Worm (Caenorhabditis elegans) whole organism, L4 larva: ENCODE data around the gene str-177.

Source experiments
- F10B5.3 ChIP-seq: sonication (generic microtip); optimal IDR thresholded peaks from 2 replicates; lab custom pipeline; 2016; ENCODE audit warnings: mild to moderate bottlenecking, missing genetic modification characterization, missing compliant biosample characterization
- F26F4.8 ChIP-seq: fragments of 200-800 bp; sonication (Bioruptor generic); conservative IDR thresholded peaks from 2 replicates; pipeline ENCODE4 v1.3.6; 2022; ENCODE audit warnings: missing genetic modification characterization, missing compliant biosample characterization
- R02D3.7 ChIP-seq: fragments of 150-350 bp; sonication (generic microtip); optimal IDR thresholded peaks from 3 replicates; lab custom pipeline; 2014; ENCODE audit warnings: missing biosample characterization, missing genetic modification characterization
- T20F7.1 ChIP-seq: fragments of 200-800 bp; sonication (Bioruptor generic); optimal IDR thresholded peaks from 2 replicates; lab custom pipeline; 2018; ENCODE audit warnings: mild to moderate bottlenecking, missing genetic modification characterization, missing compliant biosample characterization
- T26A8.4 ChIP-seq: fragments of 200-800 bp; sonication (Bioruptor generic); IDR thresholded peaks from 2 replicates; pipeline ENCODE4 v1.3.6; 2022; ENCODE audit warnings: missing genetic modification characterization, missing compliant biosample characterization
- aha-1 ChIP-seq: fragments of 150-350 bp; peaks from one replicate; lab custom pipeline; 2014; ENCODE audit warnings: missing biosample characterization, missing genetic modification characterization
- aly-2 ChIP-seq: sonication (generic microtip); optimal IDR thresholded peaks from 2 replicates; lab custom pipeline; 2018; ENCODE audit warnings: missing biosample characterization, missing genetic modification characterization
- ama-1 ChIP-seq: fragments of 150-350 bp; optimal IDR thresholded peaks from 2 replicates; lab custom pipeline; 2014; ENCODE audit warnings: inconsistent platforms, mixed read lengths
- arid-1 ChIP-seq: fragments of 200-800 bp; sonication (Bioruptor generic); conservative IDR thresholded peaks from 2 replicates; pipeline ENCODE4 v1.3.6; 2022; ENCODE audit warnings: missing genetic modification reagents, missing genetic modification characterization, missing compliant biosample characterization
- attf-4 ChIP-seq: sonication (generic microtip); optimal IDR thresholded peaks from 3 replicates; lab custom pipeline; 2017; ENCODE audit warnings: missing biosample characterization, missing genetic modification characterization
- ceh-28 ChIP-seq: fragments of 150-350 bp; optimal IDR thresholded peaks from 2 replicates; lab custom pipeline; 2014; ENCODE audit warnings: missing biosample characterization, missing genetic modification reagents, missing genetic modification characterization
- ceh-32 ChIP-seq: sonication (generic microtip); optimal IDR thresholded peaks from 2 replicates; lab custom pipeline; 2016; ENCODE audit warnings: mild to moderate bottlenecking, missing genetic modification characterization, missing compliant biosample characterization; ENCODE audit not compliant: poor library complexity
- ceh-44 ChIP-seq: fragments of 200-800 bp; sonication (Bioruptor generic); IDR thresholded peaks from 2 replicates; pipeline ENCODE4 v1.3.6; 2022; ENCODE audit warnings: missing genetic modification reagents, missing genetic modification characterization, missing compliant biosample characterization
- ces-1 ChIP-seq: fragments of 150-350 bp; sonication (generic microtip); optimal IDR thresholded peaks from 4 replicates; lab custom pipeline; 2014; ENCODE audit warnings: missing biosample characterization, missing genetic modification reagents, missing genetic modification characterization
- ctbp-1 ChIP-seq: fragments of 200-800 bp; sonication (Bioruptor generic); IDR thresholded peaks from 2 replicates; pipeline ENCODE4 v1.3.6; 2022; ENCODE audit warnings: missing genetic modification reagents, missing genetic modification characterization, missing compliant biosample characterization
- daf-19 ChIP-seq: fragments of 200-800 bp; sonication (Bioruptor generic); conservative IDR thresholded peaks from 2 replicates; pipeline ENCODE4 v1.3.6; 2022; ENCODE audit warnings: missing genetic modification characterization, missing compliant biosample characterization
- daf-8 ChIP-seq: fragments of 200-800 bp; sonication (Bioruptor generic); IDR thresholded peaks from 2 replicates; pipeline ENCODE4 v1.3.6; 2022; ENCODE audit warnings: missing genetic modification characterization, missing compliant biosample characterization
- dmd-8 ChIP-seq: fragments of 200-800 bp; sonication (Bioruptor generic); IDR thresholded peaks from 2 replicates; pipeline ENCODE4 v1.3.6; 2022; ENCODE audit warnings: missing genetic modification characterization, missing compliant biosample characterization
- dve-1 ChIP-seq: sonication (generic microtip); optimal IDR thresholded peaks from 2 replicates; lab custom pipeline; 2017; ENCODE audit warnings: antibody characterized with exemption, mild to moderate bottlenecking, missing genetic modification characterization, missing compliant biosample characterization; ENCODE audit not compliant: insufficient read depth
- egl-27 ChIP-seq: sonication (generic microtip); optimal IDR thresholded peaks from 3 replicates; lab custom pipeline; 2017; ENCODE audit warnings: missing biosample characterization, missing genetic modification reagents, missing genetic modification characterization
- fos-1 ChIP-seq: fragments of 150-350 bp; optimal IDR thresholded peaks from 2 replicates; lab custom pipeline; 2014; ENCODE audit warnings: missing biosample characterization, missing genetic modification characterization
- lin-29 ChIP-seq: fragments of 200-800 bp; sonication (Bioruptor generic); IDR thresholded peaks from 2 replicates; pipeline ENCODE4 v1.3.6; 2022; ENCODE audit warnings: missing genetic modification reagents, missing genetic modification characterization, missing compliant biosample characterization
- madf-5 ChIP-seq, 2 experiments: fragments of 200-800 bp; sonication (Bioruptor generic); IDR thresholded peaks; 2 replicates each; pipeline ENCODE4 v1.3.6; 2022; ENCODE audit warnings: missing compliant biosample characterization in 2 of 2, missing genetic modification characterization in 2 of 2
- mdl-1 ChIP-seq, 2 experiments: fragments of 150-350 bp in 1 of 2; sonication (generic microtip) in 1 of 2; optimal IDR thresholded peaks; 2 replicates each; lab custom pipeline; 2014 to 2017; ENCODE audit warnings: missing biosample characterization in 2 of 2, missing genetic modification characterization in 2 of 2
- mep-1 ChIP-seq: fragments of 150-350 bp; sonication (generic microtip); optimal IDR thresholded peaks from 3 replicates; lab custom pipeline; 2014; ENCODE audit warnings: missing biosample characterization, missing genetic modification characterization
- mes-2 ChIP-seq: sonication (generic microtip); optimal IDR thresholded peaks from 2 replicates; lab custom pipeline; 2016; ENCODE audit warnings: missing genotype, mild to moderate bottlenecking, missing genetic modification characterization, missing compliant biosample characterization; ENCODE audit not compliant: poor library complexity, severe bottlenecking
- nhr-10 ChIP-seq: fragments of 150-350 bp; optimal IDR thresholded peaks from 2 replicates; lab custom pipeline; 2014; ENCODE audit warnings: missing biosample characterization, missing genetic modification characterization
- nhr-111 ChIP-seq: fragments of 200-800 bp; sonication (Bioruptor generic); optimal IDR thresholded peaks from 2 replicates; lab custom pipeline; 2018; ENCODE audit warnings: mild to moderate bottlenecking, missing genetic modification characterization, missing compliant biosample characterization
- nhr-28 ChIP-seq: fragments of 150-350 bp; optimal IDR thresholded peaks from 2 replicates; lab custom pipeline; 2014; ENCODE audit warnings: missing biosample characterization, missing genetic modification characterization
- nhr-41 ChIP-seq: fragments of 200-800 bp; sonication (Bioruptor generic); IDR thresholded peaks from 2 replicates; pipeline ENCODE4 v1.3.6; 2022; ENCODE audit warnings: missing genetic modification reagents, missing genetic modification characterization, missing compliant biosample characterization
- nhr-48 ChIP-seq: sonication (generic microtip); optimal IDR thresholded peaks from 2 replicates; lab custom pipeline; 2016; ENCODE audit warnings: mild to moderate bottlenecking, missing genetic modification characterization, missing compliant biosample characterization
- nhr-6 ChIP-seq: fragments of 150-350 bp; optimal IDR thresholded peaks from 2 replicates; lab custom pipeline; 2014; ENCODE audit warnings: missing biosample characterization, missing genetic modification characterization
- nhr-77 ChIP-seq: fragments of 150-350 bp; optimal IDR thresholded peaks from 2 replicates; lab custom pipeline; 2014; ENCODE audit warnings: missing biosample characterization, missing genetic modification characterization
- pha-4 ChIP-seq, 2 experiments: fragments of 150-350 bp in 1 of 2; fragments of 200-800 bp in 1 of 2; sonication (Bioruptor generic) in 1 of 2; IDR thresholded peaks in 1 of 2; optimal IDR thresholded peaks in 1 of 2; 2 replicates each; pipeline versions ENCODE4 v1.3.6 to Lab custom; 2014 to 2022; ENCODE audit warnings: missing genetic modification characterization in 2 of 2, missing genetic modification reagents in 2 of 2, missing biosample characterization in 1 of 2, missing compliant biosample characterization in 1 of 2
- rbr-2 ChIP-seq: sonication (generic microtip); optimal IDR thresholded peaks from 2 replicates; lab custom pipeline; 2016; ENCODE audit warnings: missing genotype, missing genetic modification characterization, missing compliant biosample characterization
- sdz-12 ChIP-seq: fragments of 200-800 bp; sonication (Bioruptor generic); optimal IDR thresholded peaks from 2 replicates; lab custom pipeline; 2018; ENCODE audit warnings: mild to moderate bottlenecking, missing genetic modification characterization, missing compliant biosample characterization
- set-16 ChIP-seq: fragments of 200-800 bp; sonication (Bioruptor generic); IDR thresholded peaks from 2 replicates; pipeline ENCODE4 v1.3.6; 2022; ENCODE audit warnings: missing genetic modification reagents, missing genetic modification characterization, missing compliant biosample characterization
- snpc-4 ChIP-seq: fragments of 150-350 bp; optimal IDR thresholded peaks from 2 replicates; lab custom pipeline; 2014; ENCODE audit warnings: missing biosample characterization, missing genetic modification characterization
- spr-1 ChIP-seq: sonication (generic microtip); optimal IDR thresholded peaks from 2 replicates; lab custom pipeline; 2016; ENCODE audit warnings: mild to moderate bottlenecking, missing genetic modification characterization, missing compliant biosample characterization
- spr-3 ChIP-seq: fragments of 200-800 bp; sonication (Bioruptor generic); optimal IDR thresholded peaks from 2 replicates; lab custom pipeline; 2018; ENCODE audit warnings: mild to moderate bottlenecking, missing genetic modification characterization, missing compliant biosample characterization
- tra-1 ChIP-seq: fragments of 200-800 bp; sonication (Bioruptor generic); IDR thresholded peaks from 2 replicates; pipeline ENCODE4 v1.3.6; 2022; ENCODE audit warnings: missing genetic modification reagents, missing genetic modification characterization, missing compliant biosample characterization
- unc-130 ChIP-seq: sonication (generic microtip); optimal IDR thresholded peaks from 2 replicates; lab custom pipeline; 2016; ENCODE audit warnings: missing genetic modification reagents, missing genetic modification characterization, missing compliant biosample characterization
- unc-62 ChIP-seq, 3 experiments: fragments of 150-350 bp in 1 of 3; sonication (generic microtip); optimal IDR thresholded peaks in 2 of 3; peaks in 1 of 3; 1 replicate in 1 of 3; 2 replicates in 2 of 3; lab custom pipeline; 2014 to 2017; ENCODE audit warnings: missing biosample characterization in 3 of 3, missing genetic modification characterization in 3 of 3, missing genetic modification reagents in 3 of 3, missing genotype in 1 of 3
- zfp-3 ChIP-seq: fragments of 200-800 bp; sonication (Bioruptor generic); conservative IDR thresholded peaks from 2 replicates; pipeline ENCODE4 v1.3.6; 2022; ENCODE audit warnings: missing genetic modification reagents, missing genetic modification characterization, missing compliant biosample characterization

str-177 gene

DNA sequence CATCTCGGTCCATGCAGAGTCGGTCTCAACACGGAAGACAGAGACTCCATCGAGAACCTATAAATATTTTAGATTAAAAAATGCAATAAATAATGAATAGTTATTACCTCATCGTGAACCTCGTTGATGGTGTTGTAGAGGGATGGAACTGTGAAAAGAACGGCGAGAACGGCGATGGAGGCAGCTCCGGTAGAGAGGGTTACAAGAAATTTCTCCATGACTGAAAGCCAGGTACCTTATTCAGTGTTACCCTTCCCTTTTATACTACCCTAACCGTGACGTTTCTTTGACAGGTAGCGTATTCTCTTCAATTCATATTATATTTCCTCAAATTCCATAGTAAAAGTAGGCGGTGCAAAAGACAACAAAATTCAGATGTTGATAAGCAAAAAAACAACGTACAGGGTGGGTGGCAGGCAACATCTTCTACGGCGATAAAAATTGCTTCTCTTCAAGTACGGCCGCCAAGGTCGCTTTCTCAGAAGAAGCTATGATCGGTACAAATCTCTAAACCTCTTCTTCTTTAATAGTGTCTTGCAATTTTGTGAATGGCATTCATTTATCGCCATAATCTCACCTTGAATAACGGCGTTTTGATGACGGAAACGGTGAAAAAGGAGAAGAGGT, 33.6 kb downstream of the str-177 start, which contains the start of gene col-10 (continued):
- TF ChIP-seq ama-1 (lab: Kevin White, UChicago) (peak; percentile 95), arid-1 (GFP tag; lab: Robert Waterston, UW) (no peak), ceh-44 (no peak), ctbp-1 (GFP tag; lab: Robert Waterston, UW) (no peak), mdl-1 (tag; optimal IDR thresholded peaks at IDR 0.05; lab: Kevin White, UChicago) (no peak), mep-1 (tag; lab: Kevin White, UChicago) (peak; percentile 3), spr-1 (tag; lab: Kevin White, UChicago) (no peak), daf-8 (GFP tag; lab: Robert Waterston, UW) (no peak), rbr-2 (no peak), madf-5 (GFP tag; IDR thresholded peaks at IDR 0.05; lab: Robert Waterston, UW) (no peak), zfp-3 (GFP tag; lab: Robert Waterston, UW) (no peak), lin-29 (no peak), set-16 (no peak), dve-1 (tag; lab: Kevin White, UChicago) (no peak), snpc-4 (tag; lab: Kevin White, UChicago) (no peak), ceh-32 (tag; lab: Kevin White, UChicago) (no peak), nhr-48 (tag; lab: Kevin White, UChicago) (no peak), spr-3 (GFP tag; lab: Kevin White, UChicago) (no peak), unc-62 (GFP tag; optimal IDR thresholded peaks at IDR 0.05 in 1 of 2; lab: Kevin White, UChicago) (peak in 1 of 2 experiments; percentile 66), unc-62 (tag; optimal IDR thresholded peaks at IDR 0.05; lab: Kevin White, UChicago) (no peak), fos-1 (tag; lab: Kevin White, UChicago) (no peak), aly-2 (no peak), nhr-28 (tag; lab: Kevin White, UChicago) (peak; percentile 41), F10B5.3 (tag; lab: Kevin White, UChicago) (no peak), daf-19 (GFP tag; lab: Robert Waterston, UW) (no peak), attf-4 (tag; lab: Kevin White, UChicago) (no peak), nhr-111 (GFP tag; lab: Kevin White, UChicago) (no peak), dmd-8 (GFP tag; lab: Robert Waterston, UW) (no peak), F26F4.8 (GFP tag; lab: Robert Waterston, UW) (no peak), nhr-77 (tag; lab: Kevin White, UChicago) (no peak)
- TF ChIP-seq, all 104 proteins: peak for 9

DNA sequence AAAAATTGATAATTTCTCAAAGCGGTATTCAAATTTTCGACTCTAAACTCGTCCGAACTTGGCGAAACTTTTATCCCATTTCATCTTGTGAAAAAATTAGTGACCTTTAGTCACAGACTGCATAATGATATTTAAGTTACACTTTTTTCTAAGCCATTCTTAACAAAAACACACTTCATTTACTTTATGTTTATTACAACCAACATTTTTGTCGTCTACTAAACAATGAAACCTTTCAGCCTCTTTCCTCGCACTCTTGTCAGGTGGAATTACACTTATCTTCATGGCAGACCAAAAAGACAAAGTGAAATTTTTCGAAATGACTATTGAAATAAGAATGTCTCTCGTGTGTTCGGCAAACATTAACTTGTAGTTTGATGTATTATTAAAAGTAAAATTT, 34.9 kb downstream of the str-177 start:
- TF ChIP-seq egl-27 (tag; lab: Kevin White, UChicago) (no peak), ces-1 (GFP tag; lab: Kevin White, UChicago) (no peak), ama-1 (lab: Kevin White, UChicago) (peak; percentile 98), mep-1 (tag; lab: Kevin White, UChicago) (peak; percentile 39), T20F7.1 (GFP tag; lab: Kevin White, UChicago) (no peak), ceh-28 (tag; lab: Kevin White, UChicago) (no peak), unc-62 (GFP tag; optimal IDR thresholded peaks at IDR 0.05 in 1 of 2; lab: Kevin White, UChicago) (peak in 1 of 2 experiments; percentile 24), unc-62 (tag; optimal IDR thresholded peaks at IDR 0.05; lab: Kevin White, UChicago) (no peak), T26A8.4 (GFP tag; lab: Robert Waterston, UW) (0 out of 2 replicates have a peak, but pooled peaks have one; percentile 52), mes-2 (tag; lab: Kevin White, UChicago) (peak; percentile 35)

DNA sequence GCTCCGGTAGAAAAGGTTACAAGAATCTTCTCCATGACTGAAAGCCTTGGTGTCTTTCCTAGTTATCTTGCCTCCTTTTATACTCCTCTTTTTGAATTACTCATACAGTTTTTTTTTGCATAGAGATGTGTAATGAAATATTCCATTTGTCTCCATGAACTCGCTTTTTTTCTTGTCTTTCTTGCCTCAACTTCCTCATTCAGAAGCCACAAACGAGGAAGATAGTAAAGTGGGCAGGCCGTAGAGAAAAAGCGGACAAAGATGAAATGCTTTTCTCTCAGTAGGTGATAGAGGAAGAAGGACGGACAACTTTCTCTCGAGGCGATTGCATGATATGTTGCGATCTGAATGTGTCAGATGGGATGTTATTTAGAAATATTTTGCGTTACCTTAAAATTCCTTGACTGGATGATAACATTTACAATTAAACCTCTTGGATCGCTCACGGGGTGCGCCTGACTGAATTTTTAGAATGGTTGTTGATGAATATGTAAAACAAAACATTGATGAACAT, 35.8 kb downstream of the str-177 start, which contains the start of gene col-145:
Gene col-145 (minus strand): TSS at position 51 of the 514 bp plus-strand sequence.
- TF ChIP-seq sdz-12 = no peak
- no peak for TF ChIP-seq nhr-10 (tag; lab: Kevin White, UChicago)
- TF ChIP-seq pha-4 (GFP tag; IDR thresholded peaks at IDR 0.05; lab: Robert Waterston, UW) = no peak
- no peak for TF ChIP-seq pha-4 (tag; optimal IDR thresholded peaks at IDR 0.05; lab: Kevin White, UChicago)
- no peak for TF ChIP-seq nhr-6 (tag; lab: Kevin White, UChicago)
- TF ChIP-seq ctbp-1 (GFP tag; lab: Robert Waterston, UW) = no peak
- no peak for TF ChIP-seq lin-29
- no peak for TF ChIP-seq unc-130 (GFP tag; lab: Kevin White, UChicago)
- no peak for TF ChIP-seq R02D3.7
- no peak for TF ChIP-seq aha-1
- TF ChIP-seq tra-1 (GFP tag; lab: Robert Waterston, UW) = no peak
- no peak for TF ChIP-seq nhr-41 (GFP tag; lab: Robert Waterston, UW)
